Fruit fly (Drosophila melanogaster): ENCODE measurements around the gene CG8541.

dm6 chr3L:7433325-7433827, 38.0 kb upstream of the CG8541 start:
- no peak for TF ChIP-seq psq (optimal IDR thresholded peaks at IDR 0.05)
- no peak for TF ChIP-seq CG8478 (optimal IDR thresholded peaks at IDR 0.05)
- TF ChIP-seq pan (optimal IDR thresholded peaks at IDR 0.05): no peak
- TF ChIP-seq EcR (GFP tag; optimal IDR thresholded peaks at IDR 0.05): no peak

Data from whole organism.